Worm (Caenorhabditis elegans): ENCODE results near the gene Y62E10A.20.

The Y62E10A.20 gene

ce11 chrIV:13393246-13393716 lies 7.4 kb upstream of the Y62E10A.20 start (continued):
- TF ChIP-seq nhr-27 (tag; optimal IDR thresholded peaks at IDR 0.05) (no peak), bed-2 (GFP tag; IDR thresholded peaks at IDR 0.05) (no peak), F33H1.4 (GFP tag; IDR thresholded peaks at IDR 0.05) (no peak), nfya-1 (tag; optimal IDR thresholded peaks at IDR 0.05; ENCODE audit: borderline replicate concordance, insufficient read depth) (no peak), lir-1 (GFP tag; conservative IDR thresholded peaks at IDR 0.05) (0 out of 2 replicates have a peak, but pooled peaks have one; percentile 7), repo-1 (tag; optimal IDR thresholded peaks at IDR 0.05) (no peak), let-607 (tag; optimal IDR thresholded peaks at IDR 0.05) (peak in 1 of 2 experiments; percentile 41), F57C9.4 (tag; optimal IDR thresholded peaks at IDR 0.05) (no peak), B0336.3 (GFP tag; IDR thresholded peaks at IDR 0.05) (no peak), hmg-20 (GFP tag; IDR thresholded peaks at IDR 0.05) (no peak), aptf-2 (GFP tag; conservative IDR thresholded peaks at IDR 0.05) (no peak), dox-1 (GFP tag; IDR thresholded peaks at IDR 0.05) (no peak), snpc-1.3 (tag; optimal IDR thresholded peaks at IDR 0.05; ENCODE audit: insufficient read depth) (no peak), nhr-80 (tag; optimal IDR thresholded peaks at IDR 0.05) (peak; percentile 81), atf-7 (tag; optimal IDR thresholded peaks at IDR 0.05) (peak; percentile 44), rcor-1 (GFP tag; IDR thresholded peaks at IDR 0.05) (no peak), Y53G8AR.9 (GFP tag; conservative IDR thresholded peaks at IDR 0.05) (0 out of 2 replicates have a peak, but pooled peaks have one; percentile 41), mxl-1 (tag; optimal IDR thresholded peaks at IDR 0.05) (no peak), tbp1 (GFP tag; optimal IDR thresholded peaks at IDR 0.05) (peak; percentile 7), hlh-12 (tag; optimal IDR thresholded peaks at IDR 0.05) (no peak), egrh-3 (GFP tag; IDR thresholded peaks at IDR 0.05) (no peak), F57A8.1 (GFP tag; optimal IDR thresholded peaks at IDR 0.05) (no peak), him-1 (tag; optimal IDR thresholded peaks at IDR 0.05) (no peak), F10E7.11 (tag; optimal IDR thresholded peaks at IDR 0.05) (no peak), madf-10 (tag; optimal IDR thresholded peaks at IDR 0.05) (no peak)

- peak; percentile 35 for TF ChIP-seq ztf-26 (tag; optimal IDR thresholded peaks at IDR 0.05)
- TF ChIP-seq dox-1 (GFP tag; IDR thresholded peaks at IDR 0.05): 0 out of 2 replicates have a peak, but pooled peaks have one; percentile 28
- no peak for TF ChIP-seq rec-8 (tag; optimal IDR thresholded peaks at IDR 0.05)
- TF ChIP-seq zim-3 (tag; optimal IDR thresholded peaks at IDR 0.05): peak; percentile 67
- no peak for TF ChIP-seq dpff-1 (tag; optimal IDR thresholded peaks at IDR 0.05)
- no peak for TF ChIP-seq ceh-40 (GFP tag; IDR thresholded peaks at IDR 0.05)
- no peak for TF ChIP-seq lir-1 (GFP tag; conservative IDR thresholded peaks at IDR 0.05)
- 0 out of 2 replicates have a peak, but pooled peaks have one; percentile 40 for TF ChIP-seq hsf-1 (GFP tag; IDR thresholded peaks at IDR 0.05)
- no peak for TF ChIP-seq dpl-1 (GFP tag; optimal IDR thresholded peaks at IDR 0.05)
Measured at ce11 chrIV:13392230-13392629, 6.3 kb upstream of the Y62E10A.20 start.

DNA sequence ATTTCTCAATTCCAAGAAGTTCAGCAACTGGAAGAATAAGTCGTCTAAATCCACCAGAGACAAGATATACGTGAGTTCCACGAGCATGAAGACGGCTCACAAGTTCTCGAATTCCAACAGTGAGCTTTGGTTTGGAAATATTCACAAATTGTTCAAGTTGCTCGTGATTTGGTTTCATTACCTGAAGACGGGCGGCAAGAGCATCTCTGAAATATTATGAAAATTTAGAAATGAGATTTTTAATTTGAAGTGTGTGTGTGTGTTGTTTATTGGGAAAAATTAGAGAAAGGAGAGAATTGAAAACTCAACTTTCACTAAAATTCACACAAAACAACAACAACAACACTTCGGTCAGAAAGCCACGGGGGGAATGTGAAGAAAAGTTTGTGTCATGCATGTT lies 4.9 kb upstream of the Y62E10A.20 start:
- no peak for TF ChIP-seq nhr-120 (GFP tag; IDR thresholded peaks at IDR 0.05)
- TF ChIP-seq akir-1 (GFP tag; optimal IDR thresholded peaks at IDR 0.05): no peak
- TF ChIP-seq F39B2.1 (GFP tag; IDR thresholded peaks at IDR 0.05): no peak
- TF ChIP-seq repo-1 (tag; optimal IDR thresholded peaks at IDR 0.05): peak; percentile 52
- no peak for TF ChIP-seq lin-54 (GFP tag; optimal IDR thresholded peaks at IDR 0.05)

Measured in whole organism, young adult.